Worm (Caenorhabditis elegans) whole organism, L1 larva: Measurements from ENCODE around the gene C13G5.2.

Experiments
- nhr-28 ChIP-seq: fragments of 150-350 bp; optimal IDR thresholded peaks from 2 replicates; lab custom pipeline; 2014; ENCODE audit warnings: missing biosample characterization, missing genetic modification characterization
- tbx-2 ChIP-seq: sonication (generic microtip); optimal IDR thresholded peaks from 2 replicates; lab custom pipeline; 2016; ENCODE audit warnings: missing genetic modification characterization, missing compliant biosample characterization

- TF ChIP-seq nhr-28 (tag; lab: Kevin White, UChicago): no peak
- no peak for TF ChIP-seq tbx-2 (tag; lab: Kevin White, UChicago)
Observed at ce11 chrIII:8602148-8602547, 16.1 kb downstream of the C13G5.2 start.
